Fruit fly (Drosophila melanogaster): ENCODE results near the gene CG5274.

CG5274 gene

dm6 chr3L:20447337-20447736 lies 19.9 kb upstream of the CG5274 start (continued):
- TF ChIP-seq Eip74EF (GFP tag; optimal IDR thresholded peaks at IDR 0.05) (no peak), Bgb (GFP tag; IDR thresholded peaks at IDR 0.05; ENCODE audit: partially characterized antibody) (no peak), cad (GFP tag; optimal IDR thresholded peaks at IDR 0.05) (no peak), Hr3 (GFP tag; optimal IDR thresholded peaks at IDR 0.05) (no peak), H2.0 (GFP tag; IDR thresholded peaks at IDR 0.05) (no peak), CG14710 (tag; optimal IDR thresholded peaks at IDR 0.05) (peak; percentile 30), CG17568 (GFP tag; optimal IDR thresholded peaks at IDR 0.05) (no peak), ac (GFP tag; optimal IDR thresholded peaks at IDR 0.05) (no peak), Poxn (GFP tag; IDR thresholded peaks at IDR 0.05) (no peak), chm (GFP tag; IDR thresholded peaks at IDR 0.05) (no peak), CG8281 (tag; optimal IDR thresholded peaks at IDR 0.05) (no peak), CG14014 (GFP tag; IDR thresholded peaks at IDR 0.05) (no peak), BtbVII (GFP tag; optimal IDR thresholded peaks at IDR 0.05) (no peak), croc (GFP tag; conservative IDR thresholded peaks at IDR 0.05) (no peak), repo (GFP tag; optimal IDR thresholded peaks at IDR 0.05) (no peak), CG9215 (GFP tag; IDR thresholded peaks at IDR 0.05) (no peak), unpg (GFP tag; optimal IDR thresholded peaks at IDR 0.05) (peak; percentile 38), dmrt99B (tag; optimal IDR thresholded peaks at IDR 0.05) (peak; percentile 50), Vsx1 (GFP tag; optimal IDR thresholded peaks at IDR 0.05) (no peak), Opbp (GFP tag; IDR thresholded peaks at IDR 0.05; ENCODE audit: partially characterized antibody) (no peak), unc-4 (GFP tag; IDR thresholded peaks at IDR 0.05; ENCODE audit: partially characterized antibody) (no peak), nmo (GFP tag; optimal IDR thresholded peaks at IDR 0.05) (peak; percentile 58), CG15601 (tag; optimal IDR thresholded peaks at IDR 0.05) (no peak), BEAF-32 (GFP tag; optimal IDR thresholded peaks at IDR 0.05) (no peak)

dm6 chr3L:20446030-20446429 lies 18.6 kb upstream of the CG5274 start:
- 0 out of 3 replicates have a peak, but pooled peaks have one; percentile 13 for TF ChIP-seq ken (GFP tag; IDR thresholded peaks at IDR 0.05)
- no peak for TF ChIP-seq HLH54F (GFP tag; optimal IDR thresholded peaks at IDR 0.05)
- peak; percentile 34 for TF ChIP-seq Med (GFP tag)

- TF ChIP-seq Hr78 (GFP tag; optimal IDR thresholded peaks at IDR 0.05), result peak in 1 of 2 experiments; percentile 33
- TF ChIP-seq CG3163 (GFP tag; optimal IDR thresholded peaks at IDR 0.05), result no peak
- TF ChIP-seq stc (GFP tag; IDR thresholded peaks at IDR 0.05), result peak; percentile 91
- TF ChIP-seq CG34376 (GFP tag; optimal IDR thresholded peaks at IDR 0.05), result peak; percentile 28
- TF ChIP-seq unpg (GFP tag; optimal IDR thresholded peaks at IDR 0.05), result peak; percentile 93
- peak; percentile 86 for TF ChIP-seq Fer3 (tag; optimal IDR thresholded peaks at IDR 0.05)
- peak; percentile 3 for TF ChIP-seq CG15073 (GFP tag; optimal IDR thresholded peaks at IDR 0.05)
- no peak for TF ChIP-seq CG8478 (optimal IDR thresholded peaks at IDR 0.05)
- TF ChIP-seq klu (GFP tag; IDR thresholded peaks at IDR 0.05), result peak; percentile 79
- TF ChIP-seq CG18011 (GFP tag; optimal IDR thresholded peaks at IDR 0.05), result peak; percentile 60
- peak; percentile 90 for TF ChIP-seq CG10366 (GFP tag; IDR thresholded peaks at IDR 0.05)
- TF ChIP-seq lov (optimal IDR thresholded peaks at IDR 0.05), result no peak
- TF ChIP-seq lov (GFP tag; IDR thresholded peaks at IDR 0.05), result peak; percentile 89
- peak; percentile 87 for TF ChIP-seq CG18599 (GFP tag; optimal IDR thresholded peaks at IDR 0.05)
- TF ChIP-seq crol (GFP tag; IDR thresholded peaks at IDR 0.05), result 0 out of 2 replicates have a peak, but pooled peaks have one; percentile 27
- peak; percentile 43 for TF ChIP-seq CG3065 (GFP tag; optimal IDR thresholded peaks at IDR 0.05)
- no peak for TF ChIP-seq p53 (GFP tag; optimal IDR thresholded peaks at IDR 0.05)
- TF ChIP-seq CG17612 (GFP tag; IDR thresholded peaks at IDR 0.05), result peak; percentile 74
- peak; percentile 78; the same call in 1 of the 2 replicates for TF ChIP-seq Doc2 (GFP tag; IDR thresholded peaks at IDR 0.05)
- TF ChIP-seq CG18262 (tag; optimal IDR thresholded peaks at IDR 0.05), result peak; percentile 88
- no peak for TF ChIP-seq crc (GFP tag; optimal IDR thresholded peaks at IDR 0.05)
- peak; percentile 91 for TF ChIP-seq H2.0 (GFP tag; IDR thresholded peaks at IDR 0.05)
- peak; percentile 92 for TF ChIP-seq lab (GFP tag; optimal IDR thresholded peaks at IDR 0.05)
Measured at dm6 chr3L:20444815-20445519, 17.5 kb upstream of the CG5274 start.

All from whole organism, embryonic.